Fruit fly (Drosophila melanogaster): ENCODE measurements around the gene Sgs7.

dm6 chr3L:11529707-11530106 lies 20.0 kb downstream of the Sgs7 start:
- TF ChIP-seq kah (GFP tag; optimal IDR thresholded peaks at IDR 0.05) (no peak), CG8359 (GFP tag; optimal IDR thresholded peaks at IDR 0.05; ENCODE audit: borderline replicate concordance) (no peak), pros (GFP tag; optimal IDR thresholded peaks at IDR 0.05) (no peak), sqz (GFP tag; optimal IDR thresholded peaks at IDR 0.05) (no peak), CG10654 (GFP tag; optimal IDR thresholded peaks at IDR 0.05) (no peak), CG10209 (GFP tag; optimal IDR thresholded peaks at IDR 0.05) (no peak), Mes4 (GFP tag; optimal IDR thresholded peaks at IDR 0.05) (no peak), CoRest (tag; optimal IDR thresholded peaks at IDR 0.05) (no peak), Hey (tag; optimal IDR thresholded peaks at IDR 0.05) (no peak), Sin3A (optimal IDR thresholded peaks at IDR 0.05) (no peak), MBD-R2 (GFP tag; IDR thresholded peaks at IDR 0.05) (no peak), CG10147 (GFP tag; optimal IDR thresholded peaks at IDR 0.05) (no peak)
